Worm (Caenorhabditis elegans) whole organism, young adult: ENCODE measurements around the gene T05A7.7.

Experiments
- B0019.2 ChIP-seq: fragments of 200-800 bp; sonication (Bioruptor generic); conservative IDR thresholded peaks from 2 replicates; pipeline ENCODE4 v1.3.6; 2022; ENCODE audit warnings: missing genetic modification reagents, missing genetic modification characterization, missing compliant biosample characterization
- B0035.1 ChIP-seq: sonication (generic microtip); optimal IDR thresholded peaks from 2 replicates; lab custom pipeline; 2016; ENCODE audit warnings: missing genetic modification characterization, mild to moderate bottlenecking, missing compliant biosample characterization, missing genotype, missing genetic modification reagents
- B0261.1 ChIP-seq: sonication (generic microtip); optimal IDR thresholded peaks from 2 replicates; lab custom pipeline; 2016; ENCODE audit warnings: mild to moderate bottlenecking, missing genetic modification characterization, moderate library complexity, missing compliant biosample characterization
- B0336.3 ChIP-seq: fragments of 200-800 bp; sonication (Bioruptor generic); IDR thresholded peaks from 2 replicates; pipeline ENCODE4 v1.3.6; 2022; ENCODE audit warnings: missing genetic modification characterization, missing compliant biosample characterization
- C06A6.2 ChIP-seq: fragments of 200-800 bp; sonication (Bioruptor generic); conservative IDR thresholded peaks from 2 replicates; pipeline ENCODE4 v1.3.6; 2022; ENCODE audit warnings: missing genetic modification characterization, missing compliant biosample characterization
- F10E7.11 ChIP-seq: sonication (generic microtip); optimal IDR thresholded peaks from 2 replicates; lab custom pipeline; 2017; ENCODE audit warnings: mild to moderate bottlenecking, missing genetic modification characterization, moderate library complexity, missing compliant biosample characterization
- F57A8.1 ChIP-seq: fragments of 200-800 bp; sonication (Bioruptor generic); optimal IDR thresholded peaks from 2 replicates; lab custom pipeline; 2018; ENCODE audit warnings: mild to moderate bottlenecking, missing genetic modification characterization, moderate library complexity, missing compliant biosample characterization
- K11D2.4 ChIP-seq: fragments of 200-800 bp; sonication (Bioruptor generic); IDR thresholded peaks from 2 replicates; pipeline ENCODE4 v1.3.6; 2022; ENCODE audit warnings: missing genetic modification reagents, missing genetic modification characterization, missing compliant biosample characterization
- K12H6.12 ChIP-seq: fragments of 200-800 bp; sonication (Bioruptor generic); optimal IDR thresholded peaks from 2 replicates; lab custom pipeline; 2018; ENCODE audit warnings: mild to moderate bottlenecking, missing genetic modification characterization, missing compliant biosample characterization
- T07F8.4 ChIP-seq: sonication (generic microtip); optimal IDR thresholded peaks from 2 replicates; lab custom pipeline; 2016; ENCODE audit warnings: mild to moderate bottlenecking, missing genetic modification characterization, moderate library complexity, missing compliant biosample characterization
- Y53F4B.3 ChIP-seq: fragments of 200-800 bp; sonication (Bioruptor generic); IDR thresholded peaks from 2 replicates; pipeline ENCODE4 v1.3.6; 2022; ENCODE audit warnings: missing genetic modification reagents, missing genetic modification characterization, missing compliant biosample characterization
- Y53G8AR.9 ChIP-seq: fragments of 200-800 bp; sonication (Bioruptor generic); conservative IDR thresholded peaks from 2 replicates; pipeline ENCODE4 v1.3.6; 2022; ENCODE audit warnings: missing genetic modification reagents, missing genetic modification characterization, missing compliant biosample characterization
- ZK185.1 ChIP-seq: sonication (generic microtip); optimal IDR thresholded peaks from 2 replicates; lab custom pipeline; 2016; ENCODE audit warnings: mild to moderate bottlenecking, missing genetic modification characterization, missing compliant biosample characterization; ENCODE audit not compliant: poor library complexity, severe bottlenecking
- aptf-3 ChIP-seq: fragments of 200-800 bp; sonication (Bioruptor generic); IDR thresholded peaks from 2 replicates; pipeline ENCODE4 v1.3.6; 2022; ENCODE audit warnings: missing genetic modification characterization, missing compliant biosample characterization
- athp-1 ChIP-seq: sonication (generic microtip); optimal IDR thresholded peaks from 2 replicates; lab custom pipeline; 2017; ENCODE audit warnings: mild to moderate bottlenecking, missing genetic modification characterization, missing compliant biosample characterization
- attf-3 ChIP-seq: fragments of 200-800 bp; sonication (Bioruptor generic); conservative IDR thresholded peaks from 2 replicates; pipeline ENCODE4 v1.3.6; 2022; ENCODE audit warnings: missing genetic modification reagents, missing genetic modification characterization, missing compliant biosample characterization
- ccch-3 ChIP-seq: fragments of 200-800 bp; sonication (Bioruptor generic); optimal IDR thresholded peaks from 2 replicates; lab custom pipeline; 2018; ENCODE audit warnings: mild to moderate bottlenecking, missing genetic modification characterization, missing compliant biosample characterization
- cebp-2 ChIP-seq: fragments of 200-800 bp; sonication (Bioruptor generic); IDR thresholded peaks from 2 replicates; pipeline ENCODE4 v1.3.6; 2022; ENCODE audit warnings: missing genetic modification characterization, missing compliant biosample characterization
- ceh-100 ChIP-seq: fragments of 200-800 bp; sonication (Bioruptor generic); IDR thresholded peaks from 2 replicates; pipeline ENCODE4 v1.3.6; 2022; ENCODE audit warnings: missing genetic modification reagents, missing genetic modification characterization, missing compliant biosample characterization
- ceh-79 ChIP-seq: sonication (generic microtip); optimal IDR thresholded peaks from 2 replicates; lab custom pipeline; 2017; ENCODE audit warnings: mild to moderate bottlenecking, missing genetic modification characterization, missing compliant biosample characterization
- ceh-91 ChIP-seq: fragments of 200-800 bp; sonication (Bioruptor generic); IDR thresholded peaks from 2 replicates; pipeline ENCODE4 v1.3.6; 2022; ENCODE audit warnings: missing genetic modification reagents, missing genetic modification characterization, missing compliant biosample characterization
- dox-1 ChIP-seq: fragments of 200-800 bp; sonication (Bioruptor generic); IDR thresholded peaks from 2 replicates; pipeline ENCODE4 v1.3.6; 2022; ENCODE audit warnings: missing genetic modification reagents, missing genetic modification characterization, missing compliant biosample characterization
- dpl-1 ChIP-seq: fragments of 150-350 bp; optimal IDR thresholded peaks from 2 replicates; lab custom pipeline; 2014; ENCODE audit warnings: missing biosample characterization, missing genetic modification reagents, missing genetic modification characterization
- efl-1 ChIP-seq: fragments of 150-350 bp; optimal IDR thresholded peaks from 2 replicates; lab custom pipeline; 2014; ENCODE audit warnings: missing biosample characterization, missing genetic modification reagents, missing genetic modification characterization
- ekl-4 ChIP-seq: fragments of 200-800 bp; sonication (Bioruptor generic); IDR thresholded peaks from 2 replicates; pipeline ENCODE4 v1.3.6; 2022; ENCODE audit warnings: missing genetic modification reagents, missing genetic modification characterization, missing compliant biosample characterization
- fkh-3 ChIP-seq: sonication (generic microtip); optimal IDR thresholded peaks from 2 replicates; lab custom pipeline; 2016; ENCODE audit warnings: mild to moderate bottlenecking, missing genetic modification characterization, missing compliant biosample characterization
- hlh-12 ChIP-seq: sonication (generic microtip); optimal IDR thresholded peaks from 2 replicates; lab custom pipeline; 2016; ENCODE audit warnings: missing genetic modification characterization, missing compliant biosample characterization
- hlh-26 ChIP-seq: fragments of 200-800 bp; sonication (Bioruptor generic); conservative IDR thresholded peaks from 2 replicates; pipeline ENCODE4 v1.3.6; 2022; ENCODE audit warnings: missing genetic modification reagents, missing genetic modification characterization, missing compliant biosample characterization
- let-526 ChIP-seq: fragments of 200-800 bp; sonication (Bioruptor generic); IDR thresholded peaks from 2 replicates; pipeline ENCODE4 v1.3.6; 2022; ENCODE audit warnings: missing genetic modification reagents, missing genetic modification characterization, missing compliant biosample characterization
- lin-26 ChIP-seq: fragments of 200-800 bp; sonication (Bioruptor generic); IDR thresholded peaks from 2 replicates; pipeline ENCODE4 v1.3.6; 2022; ENCODE audit warnings: missing genetic modification reagents, missing genetic modification characterization, missing compliant biosample characterization
- lin-40 ChIP-seq: sonication (generic microtip); optimal IDR thresholded peaks from 2 replicates; lab custom pipeline; 2016; ENCODE audit warnings: missing genetic modification characterization, mild to moderate bottlenecking, missing compliant biosample characterization, missing genotype, missing genetic modification reagents
- lir-1 ChIP-seq: fragments of 200-800 bp; sonication (Bioruptor generic); conservative IDR thresholded peaks from 2 replicates; pipeline ENCODE4 v1.3.6; 2022; ENCODE audit warnings: missing genetic modification reagents, missing genetic modification characterization, missing compliant biosample characterization
- lsl-1 ChIP-seq: fragments of 200-800 bp; sonication (Bioruptor generic); optimal IDR thresholded peaks from 2 replicates; lab custom pipeline; 2018; ENCODE audit warnings: mild to moderate bottlenecking, missing genetic modification characterization, moderate library complexity, missing compliant biosample characterization
- nfya-1 ChIP-seq: sonication (generic microtip); optimal IDR thresholded peaks from 2 replicates; lab custom pipeline; 2017; ENCODE audit warnings: antibody characterized with exemption, missing compliant biosample characterization, missing genetic modification characterization, borderline replicate concordance; ENCODE audit not compliant: insufficient read depth
- rec-8 ChIP-seq, 2 experiments: sonication (generic microtip); optimal IDR thresholded peaks; 2 replicates each; lab custom pipeline; 2016; ENCODE audit warnings: mild to moderate bottlenecking in 2 of 2, missing genetic modification characterization in 2 of 2, missing genetic modification reagents in 2 of 2, missing genotype in 2 of 2, missing biosample characterization in 1 of 2, missing compliant biosample characterization in 1 of 2, moderate library complexity in 1 of 2
- repo-1 ChIP-seq: sonication (generic microtip); optimal IDR thresholded peaks from 2 replicates; lab custom pipeline; 2017; ENCODE audit warnings: mild to moderate bottlenecking, missing genetic modification characterization, missing compliant biosample characterization
- sdz-38 ChIP-seq: sonication (generic microtip); optimal IDR thresholded peaks from 2 replicates; lab custom pipeline; 2016; ENCODE audit warnings: missing genotype, missing genetic modification characterization, missing compliant biosample characterization
- unc-130 ChIP-seq: sonication (generic microtip); optimal IDR thresholded peaks from 2 replicates; lab custom pipeline; 2016; ENCODE audit warnings: missing genetic modification reagents, missing genetic modification characterization, missing compliant biosample characterization
- unc-62 ChIP-seq: fragments of 150-350 bp; optimal IDR thresholded peaks from 2 replicates; lab custom pipeline; 2014; ENCODE audit warnings: missing biosample characterization, missing genetic modification reagents, missing genetic modification characterization
- xnd-1 ChIP-seq: sonication (generic microtip); optimal IDR thresholded peaks from 2 replicates; lab custom pipeline; 2016; ENCODE audit warnings: missing genotype, missing genetic modification reagents, missing genetic modification characterization, missing compliant biosample characterization
- ztf-18 ChIP-seq: sonication (generic microtip); optimal IDR thresholded peaks from 2 replicates; lab custom pipeline; 2016; ENCODE audit warnings: missing genotype, mild to moderate bottlenecking, missing genetic modification characterization, missing compliant biosample characterization
- ztf-28 ChIP-seq: fragments of 200-800 bp; sonication (Bioruptor generic); IDR thresholded peaks from 2 replicates; pipeline ENCODE4 v1.3.6; 2022; ENCODE audit warnings: missing genetic modification reagents, missing genetic modification characterization, missing compliant biosample characterization

Gene T05A7.7

ce11 chrII:4667572-4667971, 13.7 kb downstream of the T05A7.7 start, which contains the start of gene fut-5:
Gene fut-5, minus strand, starts transcription at chrII:4667672.
- TF ChIP-seq dox-1 (GFP tag; lab: Robert Waterston, UW): no peak
- TF ChIP-seq K11D2.4 (GFP tag; lab: Robert Waterston, UW): no peak
- no peak for TF ChIP-seq lin-26 (GFP tag; lab: Robert Waterston, UW)
- no peak for TF ChIP-seq B0336.3 (GFP tag; lab: Robert Waterston, UW)
- TF ChIP-seq ceh-91: no peak
- TF ChIP-seq ekl-4 (GFP tag; lab: Robert Waterston, UW): no peak
- TF ChIP-seq ceh-79 (tag; lab: Kevin White, UChicago): no peak
- no peak for TF ChIP-seq F57A8.1 (GFP tag; lab: Kevin White, UChicago)
- no peak for TF ChIP-seq hlh-26 (GFP tag; lab: Robert Waterston, UW)
- no peak for TF ChIP-seq aptf-3 (GFP tag; lab: Robert Waterston, UW)

- TF ChIP-seq C06A6.2 (GFP tag; lab: Robert Waterston, UW) (no peak), lir-1 (no peak), attf-3 (GFP tag; lab: Robert Waterston, UW) (no peak), Y53F4B.3 (no peak), ZK185.1 (no peak), fkh-3 (tag; lab: Kevin White, UChicago) (no peak), ccch-3 (GFP tag; lab: Kevin White, UChicago) (no peak), xnd-1 (no peak), lsl-1 (GFP tag; lab: Kevin White, UChicago) (no peak), T07F8.4 (tag; lab: Kevin White, UChicago) (no peak), athp-1 (tag; lab: Kevin White, UChicago) (no peak), ztf-28 (GFP tag; lab: Robert Waterston, UW) (no peak), F10E7.11 (tag; lab: Kevin White, UChicago) (no peak)
- TF ChIP-seq, all 124 proteins: peak for 0
Observed at ce11 chrII:4665359-4665758, 15.9 kb downstream of the T05A7.7 start, which contains the start of gene T05A7.11. Gene T05A7.11, minus strand, starts transcription at chrII:4665459.

- TF ChIP-seq unc-62 (GFP tag; lab: Kevin White, UChicago): no peak
- no peak for TF ChIP-seq unc-130 (GFP tag; lab: Kevin White, UChicago)
- TF ChIP-seq cebp-2 (GFP tag; lab: Robert Waterston, UW): no peak
- TF ChIP-seq fkh-3 (tag; lab: Kevin White, UChicago): no peak
- TF ChIP-seq let-526 (GFP tag; lab: Robert Waterston, UW): no peak
- no peak for TF ChIP-seq Y53G8AR.9 (GFP tag; lab: Robert Waterston, UW)
- no peak for TF ChIP-seq aptf-3 (GFP tag; lab: Robert Waterston, UW)
- no peak for TF ChIP-seq lin-40 (tag; lab: Kevin White, UChicago)
- no peak for TF ChIP-seq B0019.2 (GFP tag; lab: Robert Waterston, UW)
Observed at ce11 chrII:4663186-4663585, 18.1 kb downstream of the T05A7.7 start, which contains the start of gene T05A7.12. Gene T05A7.12, minus strand, starts transcription at chrII:4663286.

DNA sequence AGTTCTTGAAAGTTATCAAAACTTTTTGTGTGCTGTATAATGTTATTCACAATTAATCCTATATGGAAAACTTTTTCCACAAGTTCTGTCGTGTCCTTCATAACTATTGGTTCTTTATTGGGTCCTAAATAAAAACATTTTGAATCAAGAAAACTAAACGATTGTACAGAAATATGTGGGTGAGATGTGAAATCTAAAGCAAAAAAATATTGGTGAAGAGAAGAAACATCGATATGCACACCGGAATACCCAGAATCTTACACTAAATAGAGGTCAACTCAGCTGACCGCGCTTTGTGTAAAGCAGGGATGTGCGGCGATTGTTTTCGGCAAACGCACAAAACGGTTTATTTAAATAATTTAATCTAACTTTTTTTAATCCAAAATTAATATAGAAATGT, 20.0 kb downstream of the T05A7.7 start, which contains the start of gene T05A7.13:
T05A7.13 (minus strand) TSS at position 101 of the 400 bp plus-strand sequence.
- no peak for TF ChIP-seq dox-1 (GFP tag; lab: Robert Waterston, UW)
- TF ChIP-seq K11D2.4 (GFP tag; lab: Robert Waterston, UW): no peak
- TF ChIP-seq dpl-1 (GFP tag; lab: Kevin White, UChicago): no peak

- TF ChIP-seq K11D2.4 (GFP tag; lab: Robert Waterston, UW) (no peak), sdz-38 (tag; lab: Kevin White, UChicago) (no peak), ceh-91 (no peak), hlh-12 (tag; lab: Kevin White, UChicago) (no peak), ceh-100 (GFP tag; lab: Robert Waterston, UW) (no peak), efl-1 (no peak), B0035.1 (tag; lab: Kevin White, UChicago) (no peak), K12H6.12 (tag; lab: Kevin White, UChicago) (no peak), nfya-1 (tag; lab: Kevin White, UChicago) (no peak), lir-1 (no peak), B0261.1 (no peak), rec-8 (tag; optimal IDR thresholded peaks at IDR 0.05; lab: Kevin White, UChicago) (no peak), fkh-3 (tag; lab: Kevin White, UChicago) (no peak), ztf-18 (tag; lab: Kevin White, UChicago) (no peak), ccch-3 (GFP tag; lab: Kevin White, UChicago) (no peak), ztf-28 (GFP tag; lab: Robert Waterston, UW) (no peak), repo-1 (tag; lab: Kevin White, UChicago) (no peak)
Observed at ce11 chrII:4658245-4658644, 23.0 kb downstream of the T05A7.7 start.
